Worm (Caenorhabditis elegans): Measurements from ENCODE around the gene ZK896.4.

The ZK896.4 gene

DNA sequence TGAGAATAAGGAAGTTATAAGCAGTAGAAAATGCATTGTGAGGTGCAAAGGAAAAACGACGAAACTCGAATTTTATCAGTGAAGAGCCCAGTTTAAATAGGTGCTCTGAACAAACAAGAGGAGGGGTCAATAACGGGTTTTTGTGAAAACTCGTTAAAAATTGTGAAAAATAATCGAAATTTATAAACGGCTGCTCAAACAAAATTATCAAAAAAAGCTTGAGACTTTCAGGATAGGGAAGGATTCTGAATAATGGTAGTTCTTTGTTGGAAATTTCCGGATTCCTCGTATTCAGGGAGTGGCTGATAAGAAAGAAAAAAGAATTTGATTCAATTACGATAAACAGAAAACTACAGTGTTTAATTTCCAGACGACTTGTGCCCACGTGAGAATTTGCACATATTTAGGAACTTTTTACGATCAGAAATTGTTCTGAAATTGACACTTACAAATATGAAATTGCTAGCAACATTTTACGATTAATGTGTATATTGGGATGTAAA, 11.6 kb downstream of the ZK896.4 start, which contains the start of gene clec-187:
Gene clec-187, minus strand, starts transcription at position 51 of the 503 bp plus-strand sequence.
- TF ChIP-seq pros-1 (tag; optimal IDR thresholded peaks at IDR 0.05) (no peak), ceh-24 (tag; optimal IDR thresholded peaks at IDR 0.05) (no peak), elt-2 (tag; optimal IDR thresholded peaks at IDR 0.05) (no peak), lin-11 (tag; optimal IDR thresholded peaks at IDR 0.05) (no peak), ceh-14 (tag; optimal IDR thresholded peaks at IDR 0.05) (no peak), T23F11.4 (GFP tag; optimal IDR thresholded peaks at IDR 0.05) (no peak), hlh-13 (GFP tag; optimal IDR thresholded peaks at IDR 0.05) (no peak), eyg-1 (tag; optimal IDR thresholded peaks at IDR 0.05) (no peak), Y22D7AL.16 (tag; optimal IDR thresholded peaks at IDR 0.05) (no peak)

ce11 chrIV:12870315-12870714, 12.8 kb downstream of the ZK896.4 start:
- TF ChIP-seq ceh-48 (tag; optimal IDR thresholded peaks at IDR 0.05): no peak
- TF ChIP-seq dve-1 (tag; optimal IDR thresholded peaks at IDR 0.05): no peak
- TF ChIP-seq elt-2 (tag; optimal IDR thresholded peaks at IDR 0.05): no peak
- TF ChIP-seq C38D4.7 (GFP tag; optimal IDR thresholded peaks at IDR 0.05): no peak
- TF ChIP-seq zip-5 (tag; optimal IDR thresholded peaks at IDR 0.05): no peak
- no peak for TF ChIP-seq nhr-11 (tag; optimal IDR thresholded peaks at IDR 0.05)
- TF ChIP-seq pqm-1 (tag; optimal IDR thresholded peaks at IDR 0.05): no peak
- TF ChIP-seq ref-2 (tag; optimal IDR thresholded peaks at IDR 0.05): no peak
- TF ChIP-seq ets-4 (tag; optimal IDR thresholded peaks at IDR 0.05): no peak
- no peak for TF ChIP-seq T23F11.4 (GFP tag; optimal IDR thresholded peaks at IDR 0.05)
- TF ChIP-seq ztf-16 (tag; optimal IDR thresholded peaks at IDR 0.05): no peak
- no peak for TF ChIP-seq unc-3 (GFP tag; conservative IDR thresholded peaks at IDR 0.05)
- TF ChIP-seq unc-3 (tag; optimal IDR thresholded peaks at IDR 0.05): no peak
- TF ChIP-seq gmeb-2 (tag; optimal IDR thresholded peaks at IDR 0.05): no peak
- TF ChIP-seq pha-4 (tag; optimal IDR thresholded peaks at IDR 0.05): no peak
- TF ChIP-seq hlh-6 (tag; optimal IDR thresholded peaks at IDR 0.05): no peak
- no peak for TF ChIP-seq sox-2 (GFP tag; IDR thresholded peaks at IDR 0.05)
- no peak for TF ChIP-seq K09A11.1 (tag; optimal IDR thresholded peaks at IDR 0.05; ENCODE audit: insufficient read depth)
- TF ChIP-seq nhr-232 (tag; optimal IDR thresholded peaks at IDR 0.05): no peak
- TF ChIP-seq ceh-2 (tag; optimal IDR thresholded peaks at IDR 0.05): no peak
- no peak for TF ChIP-seq ceh-30 (tag; optimal IDR thresholded peaks at IDR 0.05)

- TF ChIP-seq ceh-22 (tag; optimal IDR thresholded peaks at IDR 0.05) (no peak), F13H6.1 (tag; optimal IDR thresholded peaks at IDR 0.05) (no peak), fkh-6 (tag; optimal IDR thresholded peaks at IDR 0.05) (no peak), K09A11.1 (tag; optimal IDR thresholded peaks at IDR 0.05; ENCODE audit: insufficient read depth) (no peak), ceh-24 (tag; optimal IDR thresholded peaks at IDR 0.05) (no peak), dve-1 (tag; optimal IDR thresholded peaks at IDR 0.05) (no peak), dmd-4 (tag; optimal IDR thresholded peaks at IDR 0.05; ENCODE audit: borderline replicate concordance) (no peak), odd-2 (tag; optimal IDR thresholded peaks at IDR 0.05) (no peak), ceh-30 (tag; optimal IDR thresholded peaks at IDR 0.05) (no peak), ref-2 (tag; optimal IDR thresholded peaks at IDR 0.05) (no peak), ttx-3 (tag; optimal IDR thresholded peaks at IDR 0.05) (no peak), sdc-2 (tag; optimal IDR thresholded peaks at IDR 0.05) (no peak), eyg-1 (tag; optimal IDR thresholded peaks at IDR 0.05) (no peak), hlh-15 (tag; optimal IDR thresholded peaks at IDR 0.05) (no peak), lin-11 (tag; optimal IDR thresholded peaks at IDR 0.05) (no peak), gmeb-2 (tag; optimal IDR thresholded peaks at IDR 0.05) (no peak)
Measured at ce11 chrIV:12869812-12870211, 13.3 kb downstream of the ZK896.4 start.

DNA sequence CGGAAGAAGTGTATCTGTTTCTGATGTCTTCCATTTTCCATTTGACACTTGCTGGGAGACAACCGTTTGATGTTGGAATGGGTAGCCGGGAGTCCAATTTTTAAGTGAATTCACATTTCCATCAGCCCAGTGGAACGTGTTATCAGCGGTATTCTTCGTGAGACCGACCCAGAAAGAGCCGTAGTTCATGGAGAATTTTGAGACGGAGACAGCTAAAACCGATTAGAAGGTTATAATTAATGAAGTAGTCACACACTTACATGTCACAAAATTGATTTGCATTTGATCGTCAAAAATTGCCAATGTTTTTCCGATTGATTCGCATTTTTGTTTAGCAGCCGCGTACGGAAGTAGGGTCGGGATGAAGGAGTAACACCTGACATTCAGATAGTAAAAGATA, 13.7 kb downstream of the ZK896.4 start:
- TF ChIP-seq nhr-232 (tag; optimal IDR thresholded peaks at IDR 0.05) (no peak), ama-1 (optimal IDR thresholded peaks at IDR 0.05) (no peak)

Data from whole organism, late embryonic.